Fruit fly (Drosophila melanogaster) Kc167 (cell line): ENCODE measurements around the gene Idh3g.

ENCODE experiments used
- Myc ChIP-seq: fragments of >200 bp; optimal IDR thresholded peaks from 2 replicates; lab custom pipeline; 2017; ENCODE audit warnings: missing external identifiers
- Sin3A ChIP-seq: fragments of >200 bp; optimal IDR thresholded peaks from 2 replicates; lab custom pipeline; 2018; ENCODE audit warnings: missing external identifiers
- h ChIP-seq: fragments of >200 bp; optimal IDR thresholded peaks from 3 replicates; lab custom pipeline; 2018; ENCODE audit warnings: missing external identifiers
- insv ChIP-seq: fragments of >200 bp; optimal IDR thresholded peaks from 3 replicates; lab custom pipeline; 2018; ENCODE audit warnings: missing external identifiers
- psq ChIP-seq: fragments of >200 bp; optimal IDR thresholded peaks from 2 replicates; lab custom pipeline; 2017; ENCODE audit warnings: missing external identifiers
- ttk ChIP-seq: sonication (Bioruptor generic); optimal IDR thresholded peaks from 2 replicates; lab custom pipeline; 2017; ENCODE audit warnings: missing external identifiers

Idh3g gene

DNA sequence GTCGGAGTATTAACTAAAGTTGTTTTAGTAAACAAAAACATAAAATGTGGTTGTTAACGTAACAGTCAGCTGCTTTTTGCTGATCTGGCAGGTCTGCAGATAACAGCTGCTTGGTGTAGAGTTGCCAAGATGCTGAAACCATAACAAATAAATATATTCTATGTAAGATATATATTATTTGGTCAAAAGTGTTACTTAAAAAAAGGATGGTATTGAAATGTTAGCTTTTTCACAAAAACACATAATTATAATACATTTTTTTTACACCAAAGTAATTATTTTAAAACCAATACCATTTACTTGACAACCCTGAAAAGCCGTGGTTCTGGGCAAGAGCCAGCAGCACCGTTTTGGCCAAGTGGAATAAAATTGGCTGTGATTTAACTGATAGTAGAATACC is at the start of gene Idh3g, which contains the start of gene CG4743:
Gene Idh3g, plus strand, starts transcription at position 318 of the 400 bp plus-strand sequence.
Gene CG4743, minus strand, starts transcription at position 23 of the 400 bp plus-strand sequence.
- no peak for TF ChIP-seq h (lab: Kevin White, UChicago)
- TF ChIP-seq Myc (lab: Kevin White, UChicago), result no peak
- TF ChIP-seq psq (lab: Kevin White, UChicago), result no peak
- TF ChIP-seq ttk (lab: Kevin White, UChicago), result no peak
- no peak for TF ChIP-seq Sin3A (lab: Kevin White, UChicago)
- no peak for TF ChIP-seq insv (lab: Kevin White, UChicago)

dm6 chr3R:25631079-25631478 is 49.6 kb upstream of the Idh3g start:
- no peak for TF ChIP-seq Myc (lab: Kevin White, UChicago)
- no peak for TF ChIP-seq insv (lab: Kevin White, UChicago)
- no peak for TF ChIP-seq psq (lab: Kevin White, UChicago)
- no peak for TF ChIP-seq ttk (lab: Kevin White, UChicago)
- no peak for TF ChIP-seq h (lab: Kevin White, UChicago)

DNA sequence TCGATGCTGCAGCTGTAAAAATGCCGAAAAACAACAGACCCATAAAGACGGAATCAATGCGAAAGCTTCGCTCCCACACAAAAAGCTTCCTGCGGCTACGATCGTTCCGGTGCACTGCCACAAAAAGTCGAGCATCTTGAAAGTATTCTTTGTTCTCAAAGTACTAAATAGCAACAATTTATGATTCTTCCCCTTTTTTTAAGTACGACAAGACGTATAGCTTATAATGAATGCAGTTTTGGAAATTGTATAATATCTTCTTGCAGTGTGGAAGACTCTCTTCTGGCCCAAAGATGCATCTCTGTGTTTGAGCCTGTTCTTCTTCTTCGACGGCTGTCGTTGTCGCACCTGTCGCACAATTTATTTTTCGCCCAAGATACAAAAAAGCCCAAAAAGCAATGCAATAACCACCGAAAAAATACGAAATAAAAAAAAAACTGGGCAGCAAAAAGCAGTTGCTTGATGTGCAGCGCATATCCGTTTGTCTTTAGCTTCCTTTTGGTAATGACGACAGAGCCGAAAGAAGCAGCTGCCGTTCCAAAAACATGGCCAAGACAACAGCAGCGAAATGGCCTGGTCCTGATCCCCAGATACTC is 46.7 kb upstream of the Idh3g start:
- no peak for TF ChIP-seq h (lab: Kevin White, UChicago)

DNA sequence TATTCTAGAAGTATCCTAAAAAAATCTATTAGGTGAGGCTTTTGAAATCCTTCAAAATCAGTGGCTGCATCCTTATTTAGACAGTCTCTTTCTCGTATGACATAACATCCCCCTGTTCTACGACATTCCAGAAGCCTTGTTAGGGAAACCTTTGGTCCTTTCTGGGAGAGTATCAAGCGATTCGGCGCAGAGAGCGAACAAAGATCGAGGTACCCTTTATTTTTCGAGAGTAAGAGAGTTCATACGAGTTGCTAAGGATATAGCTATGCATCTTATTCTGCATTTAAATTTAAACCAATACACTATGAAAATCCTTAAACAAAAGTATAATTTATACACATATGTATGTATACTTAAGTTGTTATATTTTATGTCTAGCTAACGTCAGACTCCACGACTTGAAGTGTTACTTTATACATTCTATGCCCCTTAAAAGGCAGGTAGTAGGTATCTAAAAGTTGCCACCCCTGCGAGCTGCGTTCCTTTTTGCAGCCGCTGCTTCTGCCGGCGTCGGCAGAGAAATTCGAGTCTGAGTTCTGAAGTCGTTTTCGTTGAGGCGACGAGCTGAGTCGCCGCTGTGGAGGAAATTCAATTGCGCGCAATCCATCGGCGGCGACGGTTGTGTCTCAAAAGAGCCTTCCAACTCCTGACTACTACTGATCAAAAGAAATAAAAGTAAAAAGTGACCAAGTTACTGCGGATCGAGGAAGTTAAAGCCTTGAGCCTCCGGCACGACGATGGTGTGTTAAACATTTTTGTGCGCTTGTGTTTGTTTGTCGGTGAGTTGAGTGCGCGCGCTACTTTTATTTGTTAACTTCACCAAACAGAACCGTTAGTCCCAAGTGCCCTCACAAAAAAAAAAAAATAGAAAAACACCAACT is 43.1 kb upstream of the Idh3g start, which contains the start of gene jigr1:
Gene jigr1, plus strand, starts transcription at position 550 of the 881 bp plus-strand sequence.
- TF ChIP-seq psq (lab: Kevin White, UChicago) (no peak), Sin3A (lab: Kevin White, UChicago) (no peak), Myc (lab: Kevin White, UChicago) (no peak), ttk (lab: Kevin White, UChicago) (no peak), h (lab: Kevin White, UChicago) (no peak), insv (lab: Kevin White, UChicago) (no peak)

dm6 chr3R:25638381-25638780 is 42.3 kb upstream of the Idh3g start:
- no peak for TF ChIP-seq ttk (lab: Kevin White, UChicago)
- no peak for TF ChIP-seq Sin3A (lab: Kevin White, UChicago)
- no peak for TF ChIP-seq h (lab: Kevin White, UChicago)
- no peak for TF ChIP-seq psq (lab: Kevin White, UChicago)
- TF ChIP-seq insv (lab: Kevin White, UChicago), result no peak

- no peak for TF ChIP-seq Myc (lab: Kevin White, UChicago)
- TF ChIP-seq ttk (lab: Kevin White, UChicago), result no peak
- no peak for TF ChIP-seq insv (lab: Kevin White, UChicago)
- TF ChIP-seq psq (lab: Kevin White, UChicago), result no peak
- no peak for TF ChIP-seq h (lab: Kevin White, UChicago)
- no peak for TF ChIP-seq Sin3A (lab: Kevin White, UChicago)
These were observed 41.7 kb upstream of the Idh3g start for dm6 chr3R:25638961-25639360.

- TF ChIP-seq Sin3A (lab: Kevin White, UChicago), result no peak
- no peak for TF ChIP-seq Myc (lab: Kevin White, UChicago)
- TF ChIP-seq ttk (lab: Kevin White, UChicago), result no peak
- no peak for TF ChIP-seq psq (lab: Kevin White, UChicago)
- TF ChIP-seq insv (lab: Kevin White, UChicago), result no peak
These were observed 40.2 kb upstream of the Idh3g start for dm6 chr3R:25640463-25640862.

DNA sequence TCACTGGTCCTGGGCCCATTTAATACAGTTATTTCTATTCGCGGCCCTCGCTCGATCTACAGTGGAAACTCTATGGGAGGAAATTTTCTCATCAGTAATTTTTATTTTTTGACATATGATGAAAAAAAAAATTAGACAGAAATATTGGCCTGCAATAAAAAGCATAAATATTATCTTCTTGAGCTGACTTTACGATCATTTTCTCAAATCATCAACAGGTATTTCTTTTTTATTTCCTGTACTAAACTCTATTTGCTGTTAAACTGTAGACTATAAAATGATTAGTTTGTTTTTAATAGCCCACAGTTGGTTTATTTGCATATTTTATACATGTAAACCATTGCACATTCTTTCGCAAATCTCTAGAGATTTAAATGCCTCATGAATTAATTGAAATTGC is 36.5 kb upstream of the Idh3g start:
- no peak for TF ChIP-seq ttk (lab: Kevin White, UChicago)
- TF ChIP-seq h (lab: Kevin White, UChicago), result no peak
- no peak for TF ChIP-seq insv (lab: Kevin White, UChicago)
- TF ChIP-seq Myc (lab: Kevin White, UChicago), result no peak
- TF ChIP-seq Sin3A (lab: Kevin White, UChicago), result no peak
- TF ChIP-seq psq (lab: Kevin White, UChicago), result no peak

DNA sequence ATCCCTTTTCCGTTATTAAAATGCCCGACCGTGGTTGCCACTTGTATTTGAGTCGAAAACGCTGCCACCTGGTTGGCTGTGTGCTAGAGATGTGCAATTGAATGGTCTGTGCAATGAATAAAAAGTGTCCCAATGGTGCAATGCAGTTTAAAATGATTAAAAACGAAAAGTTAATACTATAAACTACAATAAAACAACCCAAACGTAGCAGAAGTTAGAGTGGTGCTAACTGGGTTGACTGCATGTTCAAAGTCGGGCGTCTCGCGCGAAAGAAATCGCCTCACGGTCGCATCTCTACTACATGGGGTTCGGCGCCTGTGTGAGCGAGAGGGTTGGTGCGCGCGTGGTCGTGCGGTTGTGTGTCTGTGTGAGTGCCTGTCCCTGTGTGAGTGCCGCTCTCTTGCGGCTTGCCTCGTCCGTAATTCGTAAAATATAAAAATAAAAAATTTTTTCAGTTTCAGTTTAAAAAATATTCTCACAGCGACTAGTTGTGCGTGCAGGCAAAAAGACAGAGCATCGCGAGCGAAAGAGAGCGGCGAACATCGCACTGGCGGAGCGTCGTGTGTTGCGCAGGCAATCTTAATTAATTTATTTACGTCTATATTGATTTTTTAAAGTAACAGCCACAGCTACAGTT is 33.6 kb upstream of the Idh3g start:
- no peak for TF ChIP-seq insv (lab: Kevin White, UChicago)
- TF ChIP-seq Myc (lab: Kevin White, UChicago), result no peak
- TF ChIP-seq ttk (lab: Kevin White, UChicago), result no peak
- no peak for TF ChIP-seq Sin3A (lab: Kevin White, UChicago)
- TF ChIP-seq psq (lab: Kevin White, UChicago), result no peak
- no peak for TF ChIP-seq h (lab: Kevin White, UChicago)

DNA sequence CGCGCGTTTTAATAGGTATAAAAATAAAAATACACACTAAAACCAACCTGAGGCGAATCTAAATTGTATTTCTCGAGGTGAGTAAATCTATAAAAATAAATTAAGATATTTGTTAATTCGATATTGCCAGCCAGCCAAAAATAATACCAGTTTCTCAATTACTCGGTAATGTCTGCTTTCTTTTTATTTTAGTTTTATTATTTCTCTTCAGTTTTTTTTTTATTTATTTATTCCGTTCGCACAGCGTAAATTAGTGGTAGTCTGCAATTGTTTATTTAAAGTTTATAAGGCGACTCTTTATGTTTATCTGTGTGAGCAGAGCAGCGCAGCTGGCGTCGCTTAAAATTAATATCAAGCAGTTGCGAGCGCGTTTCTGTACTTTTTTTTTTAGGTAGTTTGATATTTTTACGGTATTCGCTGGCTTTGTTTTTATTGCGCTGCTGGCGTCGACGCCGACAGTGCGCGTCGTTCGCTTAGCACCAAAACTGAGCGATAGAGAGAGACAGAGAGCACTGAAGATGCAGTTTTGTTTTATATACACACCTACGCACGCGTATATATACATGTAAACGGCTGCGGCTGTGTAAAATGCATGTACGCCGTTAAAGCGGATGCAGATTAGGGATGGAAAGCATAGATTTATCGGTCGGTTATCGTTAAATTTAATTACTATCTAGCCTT is 32.9 kb upstream of the Idh3g start:
- TF ChIP-seq insv (lab: Kevin White, UChicago), result no peak
- TF ChIP-seq Sin3A (lab: Kevin White, UChicago), result no peak
- TF ChIP-seq Myc (lab: Kevin White, UChicago), result no peak
- TF ChIP-seq h (lab: Kevin White, UChicago), result no peak
- no peak for TF ChIP-seq psq (lab: Kevin White, UChicago)
- TF ChIP-seq ttk (lab: Kevin White, UChicago), result no peak

dm6 chr3R:25648258-25648606 is 32.4 kb upstream of the Idh3g start:
- TF ChIP-seq Myc (lab: Kevin White, UChicago) (no peak), h (lab: Kevin White, UChicago) (no peak), ttk (lab: Kevin White, UChicago) (no peak), insv (lab: Kevin White, UChicago) (no peak), psq (lab: Kevin White, UChicago) (no peak), Sin3A (lab: Kevin White, UChicago) (no peak)
